Fruit fly (Drosophila melanogaster) whole organism, prepupa: Measurements from ENCODE around the gene Sur.

Source experiments
- CG34406 ChIP-seq: fragments of 200-800 bp; sonication (Bioruptor generic); optimal IDR thresholded peaks from 3 replicates; lab custom pipeline; 2016; ENCODE audit warnings: missing biosample characterization, missing genetic modification characterization
- Eip93F ChIP-seq: fragments of 200-800 bp; sonication (Bioruptor generic); optimal IDR thresholded peaks from 2 replicates; lab custom pipeline; 2016; ENCODE audit warnings: missing biosample characterization, mild to moderate bottlenecking, missing genetic modification characterization

dm6 chr2L:10231510-10231909, 32.6 kb upstream of the Sur start, which contains the start of gene ova:
- TF ChIP-seq CG34406 (GFP tag; lab: Kevin White, UChicago) (no peak), Eip93F (GFP tag; lab: Kevin White, UChicago) (no peak)
